Fruit fly (Drosophila melanogaster) whole organism, embryonic: ENCODE measurements around the gene kek4.
A peak's percentile ranks its signal among the peaks of the same experiment; 100 is the strongest.

ENCODE experiments used
- Aef1 ChIP-seq: fragments of 200-800 bp; sonication (Bioruptor generic); IDR thresholded peaks from 3 replicates; pipeline ENCODE4 v1.3.6; 2022; ENCODE audit warnings: missing biosample characterization, missing genetic modification characterization
- BtbVII ChIP-seq: fragments of 200-800 bp; sonication (Bioruptor generic); optimal IDR thresholded peaks from 3 replicates; lab custom pipeline; 2017; ENCODE audit warnings: missing biosample characterization, mild to moderate bottlenecking, missing genetic modification characterization
- CG10462 ChIP-seq: fragments of 200-800 bp; sonication (Bioruptor generic); optimal IDR thresholded peaks from 2 replicates; lab custom pipeline; 2016; ENCODE audit warnings: missing biosample characterization, missing genetic modification characterization
- CG10543 ChIP-seq: fragments of 200-800 bp; sonication (Bioruptor generic); optimal IDR thresholded peaks from 3 replicates; lab custom pipeline; 2017; ENCODE audit warnings: missing biosample characterization, mild to moderate bottlenecking, missing genetic modification characterization, moderate library complexity
- CG12071 ChIP-seq: fragments of 200-800 bp; sonication (Bioruptor generic); optimal IDR thresholded peaks from 3 replicates; lab custom pipeline; 2018; ENCODE audit warnings: missing biosample characterization, mild to moderate bottlenecking, missing genetic modification characterization
- CG1233 ChIP-seq: fragments of 200-800 bp; sonication (Bioruptor generic); optimal IDR thresholded peaks from 4 replicates; lab custom pipeline; 2018; ENCODE audit warnings: missing biosample characterization, mild to moderate bottlenecking, missing genetic modification characterization
- CG13296 ChIP-seq: fragments of 200-800 bp; sonication (Bioruptor generic); optimal IDR thresholded peaks from 3 replicates; lab custom pipeline; 2018; ENCODE audit warnings: missing biosample characterization, mild to moderate bottlenecking, missing genetic modification characterization
- CG17359 ChIP-seq: fragments of 200-800 bp; sonication (Bioruptor generic); optimal IDR thresholded peaks from 3 replicates; lab custom pipeline; 2018; ENCODE audit warnings: missing biosample characterization, mild to moderate bottlenecking, missing genetic modification characterization, moderate library complexity
- CG17829 ChIP-seq: fragments of 200-800 bp; optimal IDR thresholded peaks from 2 replicates; lab custom pipeline; 2019; ENCODE audit warnings: missing biosample characterization, mild to moderate bottlenecking, missing genetic modification characterization, moderate library complexity
- CG18599 ChIP-seq: fragments of 200-800 bp; sonication (Bioruptor generic); optimal IDR thresholded peaks from 3 replicates; lab custom pipeline; 2017; ENCODE audit warnings: missing biosample characterization, missing genetic modification characterization, mild to moderate bottlenecking, moderate library complexity, missing genetic modification reagents
- CG2120 ChIP-seq: fragments of 200-800 bp; sonication (Bioruptor generic); optimal IDR thresholded peaks from 3 replicates; lab custom pipeline; 2016; ENCODE audit warnings: missing biosample characterization, missing genetic modification characterization
- CG34376 ChIP-seq: fragments of 200-800 bp; sonication (Bioruptor generic); optimal IDR thresholded peaks from 2 replicates; lab custom pipeline; 2018; ENCODE audit warnings: missing biosample characterization, mild to moderate bottlenecking, missing genetic modification characterization
- CG42726 ChIP-seq: fragments of 200-800 bp; sonication (Bioruptor generic); IDR thresholded peaks from 2 replicates; pipeline ENCODE4 v1.3.6; 2022; ENCODE audit warnings: missing biosample characterization, missing genetic modification characterization; ENCODE audit not compliant: partially characterized antibody
- CG4328 ChIP-seq: fragments of 200-800 bp; sonication (Bioruptor generic); optimal IDR thresholded peaks from 3 replicates; lab custom pipeline; 2017; ENCODE audit warnings: missing biosample characterization, missing genetic modification reagents, missing genetic modification characterization
- CG7556 ChIP-seq: fragments of 200-800 bp; sonication (Bioruptor generic); optimal IDR thresholded peaks from 2 replicates; lab custom pipeline; 2017; ENCODE audit warnings: missing biosample characterization, mild to moderate bottlenecking, missing genetic modification characterization
- CG7786 ChIP-seq: fragments of 200-800 bp; sonication (Bioruptor generic); optimal IDR thresholded peaks from 2 replicates; lab custom pipeline; 2016; ENCODE audit warnings: missing biosample characterization, missing genetic modification characterization
- CG7987 ChIP-seq: fragments of 200-800 bp; sonication (Bioruptor generic); optimal IDR thresholded peaks from 2 replicates; lab custom pipeline; 2018; ENCODE audit warnings: missing biosample characterization, mild to moderate bottlenecking, missing genetic modification characterization, moderate library complexity
- CG8281 ChIP-seq: fragments of 200-800 bp; sonication (Bioruptor generic); optimal IDR thresholded peaks from 2 replicates; lab custom pipeline; 2018; ENCODE audit warnings: missing biosample characterization, mild to moderate bottlenecking, missing genetic modification characterization, moderate library complexity
- CG9876 ChIP-seq: fragments of 200-800 bp; sonication (Bioruptor generic); optimal IDR thresholded peaks from 2 replicates; lab custom pipeline; 2016; ENCODE audit warnings: missing biosample characterization, missing genetic modification characterization
- CHES-1-like ChIP-seq: fragments of 200-800 bp; sonication (Bioruptor generic); optimal IDR thresholded peaks from 2 replicates; lab custom pipeline; 2016; ENCODE audit warnings: missing biosample characterization, missing genetic modification characterization
- Dbx ChIP-seq: fragments of 200-800 bp; sonication (Bioruptor generic); IDR thresholded peaks from 3 replicates; pipeline ENCODE4 v1.3.6; 2022; ENCODE audit warnings: missing biosample characterization, missing genetic modification characterization
- Dll ChIP-seq: fragments of 200-800 bp; sonication (Bioruptor generic); IDR thresholded peaks from 4 replicates; pipeline ENCODE4 v1.3.6; 2022; ENCODE audit warnings: missing biosample characterization, missing genetic modification characterization; ENCODE audit not compliant: partially characterized antibody
- Hmr ChIP-seq: fragments of 200-800 bp; sonication (Bioruptor generic); optimal IDR thresholded peaks from 3 replicates; lab custom pipeline; 2017; ENCODE audit warnings: mild to moderate bottlenecking, missing biosample characterization, missing genetic modification reagents, missing genetic modification characterization
- Hr39 ChIP-seq: fragments of >200 bp; optimal IDR thresholded peaks from 2 replicates; lab custom pipeline; 2017
- Hr78 ChIP-seq, 2 experiments: fragments of 200-800 bp in 1 of 2; fragments of >200 bp in 1 of 2; sonication (Bioruptor generic) in 1 of 2; optimal IDR thresholded peaks; 2 replicates each; lab custom pipeline; 2017 to 2019; ENCODE audit warnings: missing biosample characterization in 2 of 2, missing genetic modification characterization in 2 of 2, mild to moderate bottlenecking in 1 of 2, moderate library complexity in 1 of 2
- Med ChIP-seq: fragments of 200-800 bp; sonication (Bioruptor generic); peaks from one replicate; lab custom pipeline; 2016; ENCODE audit warnings: missing biosample characterization, missing genetic modification characterization, mild to moderate bottlenecking, inconsistent platforms, moderate library complexity
- Mes4 ChIP-seq: fragments of 200-800 bp; sonication (Bioruptor generic); optimal IDR thresholded peaks from 2 replicates; lab custom pipeline; 2016; ENCODE audit warnings: missing biosample characterization, missing genetic modification characterization
- Nf-YA ChIP-seq: fragments of 200-800 bp; sonication (Bioruptor generic); IDR thresholded peaks from 2 replicates; pipeline ENCODE4 v1.3.6; 2022; ENCODE audit warnings: missing biosample characterization, missing genetic modification characterization
- PHDP ChIP-seq: fragments of 200-800 bp; sonication (Bioruptor generic); optimal IDR thresholded peaks from 3 replicates; lab custom pipeline; 2018; ENCODE audit warnings: missing biosample characterization, mild to moderate bottlenecking, missing genetic modification characterization, moderate library complexity
- Poxn ChIP-seq: fragments of 200-800 bp; sonication (Bioruptor generic); IDR thresholded peaks from 2 replicates; pipeline ENCODE4 v1.3.6; 2022; ENCODE audit warnings: missing biosample characterization, missing genetic modification characterization
- Rfx ChIP-seq: fragments of 200-800 bp; sonication (Bioruptor generic); IDR thresholded peaks from 2 replicates; pipeline ENCODE4 v1.3.6; 2022; ENCODE audit warnings: missing biosample characterization, missing genetic modification characterization
- Side ChIP-seq: fragments of 200-800 bp; sonication (Bioruptor generic); optimal IDR thresholded peaks from 2 replicates; lab custom pipeline; 2016; ENCODE audit warnings: missing biosample characterization, missing genetic modification characterization
- Sox102F ChIP-seq: fragments of 200-800 bp; sonication (Bioruptor generic); optimal IDR thresholded peaks from 2 replicates; lab custom pipeline; 2018; ENCODE audit warnings: missing biosample characterization, mild to moderate bottlenecking, missing genetic modification characterization, moderate library complexity
- YL-1 ChIP-seq: fragments of 200-800 bp; sonication (Bioruptor generic); optimal IDR thresholded peaks from 3 replicates; lab custom pipeline; 2017; ENCODE audit warnings: missing biosample characterization, mild to moderate bottlenecking, missing genetic modification characterization
- ab ChIP-seq: fragments of 200-800 bp; sonication (Bioruptor generic); optimal IDR thresholded peaks from 2 replicates; lab custom pipeline; 2016; ENCODE audit warnings: missing biosample characterization, missing genetic modification characterization
- bab2 ChIP-seq: fragments of 200-800 bp; sonication (Bioruptor generic); optimal IDR thresholded peaks from 2 replicates; lab custom pipeline; 2016; ENCODE audit warnings: missing biosample characterization, missing genetic modification characterization
- crol ChIP-seq: fragments of 200-800 bp; sonication (Bioruptor generic); IDR thresholded peaks from 2 replicates; pipeline ENCODE4 v1.3.6; 2022; ENCODE audit warnings: missing biosample characterization, missing genetic modification characterization
- dysf ChIP-seq: fragments of 200-800 bp; sonication (Bioruptor generic); IDR thresholded peaks from 3 replicates; pipeline ENCODE4 v1.3.6; 2022; ENCODE audit warnings: missing biosample characterization, missing genetic modification characterization
- grn ChIP-seq: fragments of 200-800 bp; sonication (Bioruptor generic); optimal IDR thresholded peaks from 3 replicates; lab custom pipeline; 2017; ENCODE audit warnings: missing biosample characterization, missing genetic modification characterization
- kay ChIP-seq: fragments of 200-800 bp; sonication (Bioruptor generic); optimal IDR thresholded peaks from 2 replicates; lab custom pipeline; 2016; ENCODE audit warnings: missing biosample characterization, missing genetic modification characterization
- lbe ChIP-seq: fragments of 200-800 bp; sonication (Bioruptor generic); optimal IDR thresholded peaks from 2 replicates; lab custom pipeline; 2016; ENCODE audit warnings: missing biosample characterization, mild to moderate bottlenecking, missing genetic modification characterization
- lilli ChIP-seq: fragments of 200-800 bp; sonication (Bioruptor generic); optimal IDR thresholded peaks from 3 replicates; lab custom pipeline; 2016; ENCODE audit warnings: missing biosample characterization, missing genetic modification characterization
- mirr ChIP-seq: fragments of 200-800 bp; sonication (Bioruptor generic); optimal IDR thresholded peaks from 3 replicates; lab custom pipeline; 2018; ENCODE audit warnings: missing biosample characterization, mild to moderate bottlenecking, missing genetic modification characterization
- pfk ChIP-seq: fragments of 200-800 bp; sonication (Bioruptor generic); optimal IDR thresholded peaks from 2 replicates; lab custom pipeline; 2018; ENCODE audit warnings: missing biosample characterization, mild to moderate bottlenecking, missing genetic modification characterization, moderate library complexity
- pho ChIP-seq: fragments of 200-800 bp; sonication (Bioruptor generic); optimal IDR thresholded peaks from 2 replicates; lab custom pipeline; 2016; ENCODE audit warnings: missing biosample characterization, missing genetic modification characterization
- run ChIP-seq: fragments of 200-800 bp; sonication (Bioruptor generic); optimal IDR thresholded peaks from 3 replicates; lab custom pipeline; 2018; ENCODE audit warnings: missing biosample characterization, mild to moderate bottlenecking, missing genetic modification characterization
- sens ChIP-seq: fragments of 200-800 bp; sonication (Bioruptor generic); peaks from one replicate; lab custom pipeline; 2016; ENCODE audit warnings: missing biosample characterization, missing genetic modification characterization
- stc ChIP-seq: fragments of 200-800 bp; sonication (Bioruptor generic); IDR thresholded peaks from 2 replicates; pipeline ENCODE4 v1.3.6; 2022; ENCODE audit warnings: missing biosample characterization, missing genetic modification characterization
- trem ChIP-seq: fragments of 200-800 bp; optimal IDR thresholded peaks from 3 replicates; lab custom pipeline; 2019; ENCODE audit warnings: missing biosample characterization, mild to moderate bottlenecking, missing genetic modification characterization, moderate library complexity
- vfl ChIP-seq: fragments of 200-800 bp; sonication (Bioruptor generic); optimal IDR thresholded peaks from 2 replicates; lab custom pipeline; 2016; ENCODE audit warnings: missing biosample characterization, missing genetic modification characterization
- zen2 ChIP-seq: fragments of 200-800 bp; sonication (Bioruptor generic); IDR thresholded peaks from 3 replicates; pipeline ENCODE4 v1.3.6; 2022; ENCODE audit warnings: missing biosample characterization, missing genetic modification characterization; ENCODE audit not compliant: partially characterized antibody

kek4 gene

DNA sequence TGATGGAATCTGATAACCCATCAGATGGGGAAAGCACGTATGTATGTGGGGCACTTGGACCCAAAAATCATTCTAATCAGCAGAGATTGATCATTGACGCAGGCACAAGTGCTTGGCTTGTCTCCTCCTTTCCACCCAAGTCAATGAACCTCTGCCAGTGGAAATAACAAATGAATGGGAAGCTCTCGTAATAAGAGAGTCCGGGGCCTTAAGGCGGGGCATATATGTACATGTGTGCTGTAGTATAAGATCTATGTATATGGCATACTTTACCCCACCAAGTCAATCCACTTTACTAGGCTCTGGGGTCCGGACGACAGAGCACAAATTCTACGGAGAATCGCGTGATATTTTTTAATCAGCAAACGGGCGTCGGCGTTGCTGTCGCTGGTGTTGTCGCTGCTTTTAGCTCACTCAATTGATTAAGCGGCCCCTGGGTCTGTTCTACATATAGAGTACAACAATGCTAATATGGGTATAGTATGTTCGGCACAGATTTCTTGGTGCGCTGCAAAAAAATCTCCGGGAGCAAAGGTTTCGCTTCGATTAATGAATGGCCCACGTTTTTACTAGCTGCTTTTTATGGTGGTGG lies 9.0 kb downstream of the kek4 start (continued):
- TF ChIP-seq kay (GFP tag; lab: Kevin White, UChicago) (no peak), CG1233 (GFP tag; lab: Kevin White, UChicago) (peak; percentile 32), Poxn (no peak), dysf (GFP tag; lab: Robert Waterston, UW) (no peak), Med (peak; percentile 37), CG42726 (no peak), zen2 (GFP tag; lab: Robert Waterston, UW) (no peak), CG10543 (peak; percentile 95), CG7786 (GFP tag; lab: Kevin White, UChicago) (peak; percentile 29), CG7556 (GFP tag; lab: Kevin White, UChicago) (no peak), grn (GFP tag; lab: Kevin White, UChicago) (peak; percentile 62), sens (GFP tag; lab: Kevin White, UChicago) (peak; percentile 63), crol (GFP tag; lab: Robert Waterston, UW) (peak; percentile 34; the same call in 1 of the 2 replicates), mirr (GFP tag; lab: Kevin White, UChicago) (peak; percentile 23), CG18599 (peak; percentile 9), lilli (GFP tag; lab: Kevin White, UChicago) (peak; percentile 18), CG4328 (peak; percentile 21), Hmr (GFP tag; lab: Kevin White, UChicago) (peak; percentile 23), pfk (peak; percentile 55), CG7987 (GFP tag; lab: Kevin White, UChicago) (peak; percentile 37), lbe (no peak), Dll (GFP tag; lab: Robert Waterston, UW) (no peak), BtbVII (GFP tag; lab: Kevin White, UChicago) (peak; percentile 28), CG13296 (GFP tag; lab: Kevin White, UChicago) (peak; percentile 37), CG34376 (GFP tag; lab: Kevin White, UChicago) (peak; percentile 96)

DNA sequence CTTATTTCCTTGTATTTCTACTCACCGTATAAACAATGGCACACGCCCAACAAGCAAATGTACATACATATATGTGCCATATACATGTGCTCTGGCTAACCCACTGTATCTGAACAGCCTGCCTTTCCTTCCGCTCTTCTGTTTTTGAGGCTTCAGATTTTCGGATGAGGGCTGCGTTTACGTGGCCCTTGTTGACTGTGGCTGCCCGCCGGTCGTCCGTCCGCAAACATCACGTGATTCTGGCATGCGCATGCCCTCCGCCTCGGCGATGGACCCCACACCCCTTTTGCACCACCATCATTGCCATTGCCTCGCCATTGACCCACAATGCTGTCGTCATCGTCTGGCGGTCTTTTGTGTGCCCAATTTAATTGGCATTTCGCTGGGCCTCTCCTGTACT lies 9.9 kb downstream of the kek4 start:
- TF ChIP-seq ab (GFP tag; lab: Kevin White, UChicago) (no peak), Aef1 (GFP tag; lab: Robert Waterston, UW) (no peak), Rfx (GFP tag; lab: Robert Waterston, UW) (peak; percentile 19; the same call in 1 of the 2 replicates), CG12071 (GFP tag; lab: Kevin White, UChicago) (peak; percentile 61), CG17829 (tag; lab: Kevin White, UChicago) (peak; percentile 4), Nf-YA (GFP tag; lab: Robert Waterston, UW) (no peak), pho (GFP tag; lab: Kevin White, UChicago) (peak; percentile 64), CHES-1-like (GFP tag; lab: Kevin White, UChicago) (peak; percentile 8), Side (GFP tag; lab: Kevin White, UChicago) (peak; percentile 27), CG1233 (GFP tag; lab: Kevin White, UChicago) (peak; percentile 29), YL-1 (GFP tag; lab: Kevin White, UChicago) (peak; percentile 2), stc (GFP tag; lab: Robert Waterston, UW) (no peak), Hr39 (no peak), Sox102F (GFP tag; lab: Kevin White, UChicago) (peak; percentile 14), Dbx (GFP tag; lab: Robert Waterston, UW) (peak; percentile 58; the same call in 1 of the 3 replicates), PHDP (tag; lab: Kevin White, UChicago) (peak; percentile 29), CG8281 (tag; lab: Kevin White, UChicago) (no peak), CG10462 (no peak), run (peak; percentile 21), Mes4 (GFP tag; lab: Kevin White, UChicago) (no peak), CG17359 (tag; lab: Kevin White, UChicago) (peak; percentile 20), CG2120 (GFP tag; lab: Kevin White, UChicago) (peak; percentile 5), vfl (no peak), bab2 (GFP tag; lab: Kevin White, UChicago) (peak; percentile 5), Hr78 (GFP tag; optimal IDR thresholded peaks at IDR 0.05; lab: Kevin White, UChicago) (peak in 1 of 2 experiments; percentile 17), CG7786 (GFP tag; lab: Kevin White, UChicago) (peak; percentile 6), trem (no peak), CG9876 (GFP tag; lab: Kevin White, UChicago) (peak; percentile 62)
